Fruit fly (Drosophila melanogaster) whole organism, wandering third instar larva: Measurements from ENCODE around the gene CG13801.

Source experiments
- CG32264 ChIP-seq: fragments of 200-800 bp; sonication (Bioruptor generic); optimal IDR thresholded peaks from 2 replicates; lab custom pipeline; 2016; ENCODE audit warnings: missing biosample characterization, missing genetic modification characterization
- Dfd ChIP-seq: fragments of >200 bp; optimal IDR thresholded peaks from 2 replicates; lab custom pipeline; 2017; ENCODE audit warnings: missing biosample characterization, missing genetic modification characterization
- Hnf4 ChIP-seq: fragments of 200-800 bp; sonication (Bioruptor generic); optimal IDR thresholded peaks from 2 replicates; lab custom pipeline; 2016; ENCODE audit warnings: missing biosample characterization, mild to moderate bottlenecking, missing genetic modification characterization
- Sp1 ChIP-seq: fragments of 200-800 bp; sonication (Bioruptor generic); optimal IDR thresholded peaks from 3 replicates; lab custom pipeline; 2019; ENCODE audit warnings: missing biosample characterization, mild to moderate bottlenecking, missing genetic modification characterization, moderate library complexity
- brk ChIP-seq: fragments of 200-800 bp; sonication (Bioruptor generic); optimal IDR thresholded peaks from 2 replicates; lab custom pipeline; 2016; ENCODE audit warnings: missing biosample characterization, mild to moderate bottlenecking, missing genetic modification characterization
- dsf ChIP-seq: sonication (Bioruptor generic); optimal IDR thresholded peaks from 2 replicates; lab custom pipeline; 2016; ENCODE audit warnings: missing biosample characterization, missing genetic modification characterization, borderline replicate concordance
- fru ChIP-seq: fragments of 200-800 bp; sonication (Bioruptor generic); optimal IDR thresholded peaks from 3 replicates; lab custom pipeline; 2016; ENCODE audit warnings: missing biosample characterization, mild to moderate bottlenecking, missing genetic modification characterization
- lola ChIP-seq: fragments of >200 bp; optimal IDR thresholded peaks from 2 replicates; lab custom pipeline; 2017; ENCODE audit warnings: missing biosample characterization, missing genetic modification characterization
- pan ChIP-seq: fragments of >200 bp; optimal IDR thresholded peaks from 2 replicates; lab custom pipeline; 2017
- usp ChIP-seq: fragments of >200 bp; optimal IDR thresholded peaks from 2 replicates; lab custom pipeline; 2017; ENCODE audit warnings: missing biosample characterization, missing genetic modification characterization

DNA sequence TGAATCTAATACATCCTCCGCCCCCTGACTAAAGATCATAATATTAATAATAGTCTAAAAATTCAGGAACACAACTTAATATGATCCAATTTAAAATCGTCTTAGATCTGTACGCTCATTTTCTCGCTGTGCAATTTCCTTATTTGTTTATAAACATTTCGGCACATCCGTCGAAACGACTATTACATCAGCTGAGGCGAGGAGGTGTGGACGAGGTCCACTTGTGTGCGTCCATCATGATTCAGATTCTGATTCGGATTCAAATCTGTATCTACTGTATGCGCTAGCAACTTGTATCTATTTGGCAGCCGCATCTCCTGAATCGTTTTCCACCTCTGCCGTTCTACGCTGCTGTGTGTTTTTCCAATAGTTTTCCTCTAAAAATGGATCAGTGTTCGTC lies 19.1 kb downstream of the CG13801 start:
- TF ChIP-seq pan (lab: Kevin White, UChicago) = no peak
- no peak for TF ChIP-seq Hnf4 (GFP tag; lab: Kevin White, UChicago)
- no peak for TF ChIP-seq usp (GFP tag; lab: Kevin White, UChicago)
- TF ChIP-seq Dfd = no peak
- no peak for TF ChIP-seq dsf (GFP tag; lab: Kevin White, UChicago)
- no peak for TF ChIP-seq Sp1
- TF ChIP-seq lola = no peak
- no peak for TF ChIP-seq CG32264 (GFP tag; lab: Kevin White, UChicago)
- no peak for TF ChIP-seq fru (GFP tag; lab: Kevin White, UChicago)
- no peak for TF ChIP-seq brk (GFP tag; lab: Kevin White, UChicago)
